Fruit fly (Drosophila melanogaster): ENCODE results near the gene CG11837.
A peak's percentile ranks its signal among the peaks of the same experiment; 100 is the strongest.

Gene CG11837

dm6 chr3R:29038960-29039581 lies 10.2 kb upstream of the CG11837 start, which contains the start of the genes Slu7 and Pkc98E (continued):
- TF ChIP-seq CG8478 (optimal IDR thresholded peaks at IDR 0.05), result peak; percentile 95
- TF ChIP-seq eyg (GFP tag; optimal IDR thresholded peaks at IDR 0.05), result peak; percentile 45
- peak; percentile 57 for TF ChIP-seq CG8944 (GFP tag; optimal IDR thresholded peaks at IDR 0.05)
- TF ChIP-seq crp (GFP tag; optimal IDR thresholded peaks at IDR 0.05), result peak in 1 of 2 experiments; percentile 36
- TF ChIP-seq CG13775 (GFP tag; optimal IDR thresholded peaks at IDR 0.05), result peak; percentile 9
- TF ChIP-seq gce (GFP tag; IDR thresholded peaks at IDR 0.05), result no peak
- peak; percentile 13; the same call in 1 of the 2 replicates for TF ChIP-seq Ada2b (GFP tag; IDR thresholded peaks at IDR 0.05)
- no peak for TF ChIP-seq CG12236 (GFP tag; optimal IDR thresholded peaks at IDR 0.05)
- TF ChIP-seq CG13624 (GFP tag; optimal IDR thresholded peaks at IDR 0.05), result peak; percentile 66
- 0 out of 2 replicates have a peak, but pooled peaks have one; percentile 36 for TF ChIP-seq CG31224 (GFP tag; IDR thresholded peaks at IDR 0.05)
- peak; percentile 86 for TF ChIP-seq inv (GFP tag; IDR thresholded peaks at IDR 0.05; ENCODE audit: partially characterized antibody)
- no peak for TF ChIP-seq CG13894 (tag; optimal IDR thresholded peaks at IDR 0.05)
- TF ChIP-seq usp (GFP tag; optimal IDR thresholded peaks at IDR 0.05), result no peak
- TF ChIP-seq odd (GFP tag; optimal IDR thresholded peaks at IDR 0.05), result no peak
- TF ChIP-seq grn (GFP tag; optimal IDR thresholded peaks at IDR 0.05), result peak; percentile 44
- peak; percentile 70 for TF ChIP-seq lilli (GFP tag; optimal IDR thresholded peaks at IDR 0.05)
- no peak for TF ChIP-seq CG3163 (GFP tag; optimal IDR thresholded peaks at IDR 0.05)
- TF ChIP-seq BEAF-32 (GFP tag; optimal IDR thresholded peaks at IDR 0.05), result peak; percentile 93
- peak; percentile 53 for TF ChIP-seq CG4282 (GFP tag; optimal IDR thresholded peaks at IDR 0.05)
- 0 out of 3 replicates have a peak, but pooled peaks have one; percentile 55 for TF ChIP-seq Mrtf (GFP tag; IDR thresholded peaks at IDR 0.05)
- TF ChIP-seq gsb (GFP tag; IDR thresholded peaks at IDR 0.05), result no peak
- peak; percentile 71 for TF ChIP-seq Doc3 (GFP tag; IDR thresholded peaks at IDR 0.05; ENCODE audit: partially characterized antibody)
- TF ChIP-seq cwo (GFP tag; optimal IDR thresholded peaks at IDR 0.05), result no peak
- peak; percentile 39 for TF ChIP-seq CG2678 (tag; optimal IDR thresholded peaks at IDR 0.05)
- TF ChIP-seq fd3F (GFP tag; optimal IDR thresholded peaks at IDR 0.05), result peak; percentile 28
- no peak for TF ChIP-seq lov (optimal IDR thresholded peaks at IDR 0.05)
- 0 out of 3 replicates have a peak, but pooled peaks have one; percentile 59 for TF ChIP-seq lov (GFP tag; IDR thresholded peaks at IDR 0.05)
- peak; percentile 10 for TF ChIP-seq schlank (tag; optimal IDR thresholded peaks at IDR 0.05)
- TF ChIP-seq CG6175 (GFP tag; IDR thresholded peaks at IDR 0.05), result 0 out of 3 replicates have a peak, but pooled peaks have one; percentile 43

- TF ChIP-seq Gsc (GFP tag; IDR thresholded peaks at IDR 0.05) (no peak), Side (GFP tag; optimal IDR thresholded peaks at IDR 0.05) (peak; percentile 26), CG6791 (GFP tag; IDR thresholded peaks at IDR 0.05; ENCODE audit: partially characterized antibody) (no peak), da (GFP tag; optimal IDR thresholded peaks at IDR 0.05) (no peak), CG2712 (tag; optimal IDR thresholded peaks at IDR 0.05) (no peak), aop (GFP tag; IDR thresholded peaks at IDR 0.05) (no peak), tx (GFP tag; optimal IDR thresholded peaks at IDR 0.05) (no peak), CG14050 (GFP tag; IDR thresholded peaks at IDR 0.05) (no peak), Kr (GFP tag; optimal IDR thresholded peaks at IDR 0.05) (no peak), CG42726 (GFP tag; IDR thresholded peaks at IDR 0.05; ENCODE audit: partially characterized antibody) (0 out of 2 replicates have a peak, but pooled peaks have one; percentile 26), ham (GFP tag; IDR thresholded peaks at IDR 0.05) (no peak), dysf (GFP tag; IDR thresholded peaks at IDR 0.05) (0 out of 3 replicates have a peak, but pooled peaks have one; percentile 8), CG17612 (GFP tag; IDR thresholded peaks at IDR 0.05) (no peak), shn (GFP tag; optimal IDR thresholded peaks at IDR 0.05) (peak; percentile 9), Sox100B (GFP tag; optimal IDR thresholded peaks at IDR 0.05) (no peak), D19B (GFP tag; optimal IDR thresholded peaks at IDR 0.05) (no peak), jumu (GFP tag; optimal IDR thresholded peaks at IDR 0.05) (peak; percentile 25), en (GFP tag; optimal IDR thresholded peaks at IDR 0.05) (peak; percentile 9), CG11093 (GFP tag; IDR thresholded peaks at IDR 0.05) (no peak), pan (optimal IDR thresholded peaks at IDR 0.05) (no peak), pan (GFP tag; optimal IDR thresholded peaks at IDR 0.05 in 1 of 2, IDR thresholded peaks at IDR 0.05 in 1 of 2) (peak in 1 of 2 experiments; percentile 13), org-1 (GFP tag; optimal IDR thresholded peaks at IDR 0.05) (no peak)
These were observed 9.4 kb upstream of the CG11837 start for dm6 chr3R:29039704-29040430.

All from whole organism, embryonic.